Worm (Caenorhabditis elegans): ENCODE data around the gene coq-3.

DNA sequence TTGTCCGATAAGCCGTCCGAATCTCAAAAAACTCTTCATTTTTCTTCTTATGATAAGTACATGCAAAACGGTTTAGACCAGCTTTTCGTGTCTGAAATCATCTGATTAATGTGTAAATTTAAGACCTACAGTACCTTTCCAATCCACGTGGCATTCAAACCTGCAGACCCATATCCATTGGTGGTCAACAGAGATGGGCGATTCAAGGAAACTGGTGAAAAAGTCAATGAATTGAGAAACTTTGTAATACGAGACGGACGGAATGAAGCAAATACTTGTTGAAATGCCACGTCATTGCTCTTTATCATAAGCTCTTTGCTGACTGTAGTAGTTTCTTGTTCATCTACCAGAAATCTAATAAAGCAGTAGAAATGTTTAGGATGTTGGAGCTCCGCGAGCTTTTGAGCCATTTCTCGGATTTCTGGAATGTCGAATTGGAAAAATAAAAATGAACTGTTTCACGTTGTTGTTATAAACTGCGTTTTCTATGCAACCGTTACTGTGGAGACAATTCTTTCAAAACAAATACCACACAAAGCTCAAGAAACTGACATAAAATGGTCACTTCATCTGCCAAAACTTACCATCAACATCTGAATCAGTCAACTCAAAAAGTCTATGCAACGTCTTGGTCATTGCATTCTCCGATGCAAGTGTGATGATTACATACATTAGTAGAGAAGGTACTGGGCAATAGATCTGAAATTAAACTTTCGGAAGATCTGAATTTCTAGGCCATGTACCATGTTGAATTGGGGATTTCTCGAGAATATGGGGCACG lies 32.0 kb downstream of the coq-3 start:
- TF ChIP-seq pros-1 (tag; optimal IDR thresholded peaks at IDR 0.05) (no peak), dmd-4 (tag; optimal IDR thresholded peaks at IDR 0.05; ENCODE audit: borderline replicate concordance) (no peak), che-1 (tag; optimal IDR thresholded peaks at IDR 0.05) (no peak)

Data from whole organism, late embryonic.